Fruit fly (Drosophila melanogaster): ENCODE results near the gene CG6094.

dm6 chr2L:10476879-10477278 lies 30.0 kb upstream of the CG6094 start, which contains the start of gene RluA-2:
- TF ChIP-seq CG8478 (optimal IDR thresholded peaks at IDR 0.05) (no peak), CTCF (optimal IDR thresholded peaks at IDR 0.05) (no peak)

All from S2 (cell line).